Worm (Caenorhabditis elegans): Measurements from ENCODE around the gene F58H1.6.

ce11 chrV:11952854-11953447 lies 10.5 kb downstream of the F58H1.6 start:
- no peak for TF ChIP-seq elt-2 (tag; optimal IDR thresholded peaks at IDR 0.05)
- TF ChIP-seq tbx-7 (tag; optimal IDR thresholded peaks at IDR 0.05), result no peak
- no peak for TF ChIP-seq hlh-13 (GFP tag; optimal IDR thresholded peaks at IDR 0.05)
- TF ChIP-seq ceh-31 (tag; optimal IDR thresholded peaks at IDR 0.05), result no peak
- no peak for TF ChIP-seq rnt-1 (tag; optimal IDR thresholded peaks at IDR 0.05)
- no peak for TF ChIP-seq ama-1 (optimal IDR thresholded peaks at IDR 0.05)
- no peak for TF ChIP-seq che-1 (tag; optimal IDR thresholded peaks at IDR 0.05)
- TF ChIP-seq pha-4 (tag; optimal IDR thresholded peaks at IDR 0.05), result no peak
- no peak for TF ChIP-seq ahr-1 (tag; optimal IDR thresholded peaks at IDR 0.05)
- TF ChIP-seq Y22D7AL.16 (tag; optimal IDR thresholded peaks at IDR 0.05), result no peak
